Worm (Caenorhabditis elegans) whole organism, L1 larva: ENCODE data around the gene R05D3.12.

Source experiments
- lsy-2 ChIP-seq, 2 experiments: fragments of 150-350 bp; optimal IDR thresholded peaks; 2 replicates each; lab custom pipeline; 2014; ENCODE audit warnings: missing biosample characterization in 2 of 2, missing genetic modification characterization in 2 of 2
- rnt-1 ChIP-seq: sonication (generic microtip); optimal IDR thresholded peaks from 2 replicates; lab custom pipeline; 2016; ENCODE audit warnings: mild to moderate bottlenecking, missing genetic modification characterization, moderate library complexity, missing compliant biosample characterization
- snpc-4 ChIP-seq: fragments of 150-350 bp; optimal IDR thresholded peaks from 2 replicates; lab custom pipeline; 2014; ENCODE audit warnings: missing biosample characterization, missing genetic modification characterization
- sptf-1 ChIP-seq: fragments of 150-350 bp; optimal IDR thresholded peaks from 2 replicates; lab custom pipeline; 2014; ENCODE audit warnings: missing biosample characterization, missing genetic modification characterization
- unc-62 ChIP-seq: fragments of 150-350 bp; optimal IDR thresholded peaks from 2 replicates; lab custom pipeline; 2014; ENCODE audit warnings: missing biosample characterization, missing genetic modification reagents, missing genetic modification characterization

DNA sequence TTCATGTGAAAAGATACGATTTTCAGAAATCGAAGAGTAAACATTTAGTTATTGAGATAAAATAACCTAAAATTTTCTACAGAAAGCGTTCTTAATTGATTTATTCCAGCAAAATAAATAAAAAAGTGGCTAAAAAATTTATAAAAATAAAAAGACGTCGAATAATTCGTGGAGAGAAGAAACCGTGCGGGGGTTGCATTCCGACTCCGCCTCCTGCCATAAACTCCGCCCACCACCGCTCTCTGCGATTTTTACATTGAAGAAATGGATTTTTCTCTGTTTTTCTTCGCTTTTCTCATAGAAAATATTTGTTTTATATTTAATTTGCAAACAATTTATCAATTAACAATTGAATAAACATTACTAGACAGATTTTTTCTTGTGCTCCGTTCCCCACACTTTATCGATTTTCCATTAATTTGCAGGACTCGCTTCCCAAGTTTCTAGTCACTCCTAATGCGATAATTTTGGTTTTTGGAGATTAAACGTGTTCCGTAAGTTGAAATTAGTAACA, 24.8 kb downstream of the R05D3.12 start, which contains the start of the genes ubxn-4 and cyy-1:
- no peak for TF ChIP-seq snpc-4 (tag; lab: Kevin White, UChicago)
- TF ChIP-seq unc-62 (GFP tag; lab: Kevin White, UChicago) = no peak
- TF ChIP-seq lsy-2 (tag; optimal IDR thresholded peaks at IDR 0.05; lab: Kevin White, UChicago) = peak in 1 of 2 experiments; percentile 31
- TF ChIP-seq sptf-1 (tag; lab: Kevin White, UChicago) = no peak
- TF ChIP-seq rnt-1 (tag; lab: Kevin White, UChicago) = no peak
